Fruit fly (Drosophila melanogaster) S2 (cell line): ENCODE measurements around the gene alphaTub85E.

Experiments used
- CG8478 ChIP-seq: fragments of >200 bp; optimal IDR thresholded peaks from 2 replicates; lab custom pipeline; 2018
- CTCF ChIP-seq, 2 experiments: fragments of >200 bp; optimal IDR thresholded peaks; 2 replicates each; lab custom pipeline; 2018

- TF ChIP-seq CTCF (optimal IDR thresholded peaks at IDR 0.05; lab: Kevin White, UChicago) (no peak), CG8478 (lab: Kevin White, UChicago) (no peak)
These were observed 2.1 kb upstream of the alphaTub85E start for dm6 chr3R:9735151-9735550.
